Worm (Caenorhabditis elegans): ENCODE measurements around the gene mrps-26.

- TF ChIP-seq W03F9.2 (tag; optimal IDR thresholded peaks at IDR 0.05) = no peak
- TF ChIP-seq him-1 (tag; optimal IDR thresholded peaks at IDR 0.05) = no peak
- no peak for TF ChIP-seq dao-5 (tag; optimal IDR thresholded peaks at IDR 0.05)
Observed at ce11 chrIII:5206861-5207414, 27.5 kb upstream of the mrps-26 start, which contains the start of gene morc-1.

Data from whole organism, L4/young adult.